Fruit fly (Drosophila melanogaster) whole organism, prepupa: Measurements from ENCODE around the gene CG5781.

Source experiments
- Blimp-1 ChIP-seq: fragments of 200-800 bp; sonication (Bioruptor generic); optimal IDR thresholded peaks from 3 replicates; lab custom pipeline; 2017; ENCODE audit warnings: missing biosample characterization, missing genetic modification characterization, mild to moderate bottlenecking, moderate library complexity, missing genetic modification reagents
- CG32006 ChIP-seq: fragments of 200-800 bp; sonication (Bioruptor generic); optimal IDR thresholded peaks from 3 replicates; lab custom pipeline; 2017; ENCODE audit warnings: missing biosample characterization, mild to moderate bottlenecking, missing genetic modification characterization
- ss ChIP-seq, 2 experiments: fragments of 200-800 bp; sonication (Bioruptor generic); optimal IDR thresholded peaks; 2 replicates in 1 of 2; 3 replicates in 1 of 2; lab custom pipeline; 2017 to 2018; ENCODE audit warnings: mild to moderate bottlenecking in 2 of 2, missing biosample characterization in 2 of 2, missing genetic modification characterization in 2 of 2, moderate library complexity in 1 of 2
- topi ChIP-seq: fragments of 200-800 bp; sonication (Bioruptor generic); optimal IDR thresholded peaks from 3 replicates; lab custom pipeline; 2016; ENCODE audit warnings: missing biosample characterization, missing genetic modification characterization

CG5781 gene

dm6 chr2L:12651040-12651439 is 46.1 kb downstream of the CG5781 start:
- TF ChIP-seq CG32006 (GFP tag; lab: Kevin White, UChicago) (no peak), topi (GFP tag; lab: Kevin White, UChicago) (no peak), Blimp-1 (GFP tag; lab: Kevin White, UChicago) (no peak), ss (GFP tag; optimal IDR thresholded peaks at IDR 0.05; lab: Kevin White, UChicago) (peak in 1 of 2 experiments; percentile 91)
- TF ChIP-seq, all 60 proteins: peak for 1
